Worm (Caenorhabditis elegans) whole organism, L1 larva: ENCODE results near the gene polk-1.

Source experiments
- F16B12.6 ChIP-seq: fragments of 150-350 bp; optimal IDR thresholded peaks from 2 replicates; lab custom pipeline; 2014; ENCODE audit warnings: missing biosample characterization, missing genetic modification characterization
- Y116A8C.19 ChIP-seq: sonication (generic microtip); optimal IDR thresholded peaks from 2 replicates; lab custom pipeline; 2016; ENCODE audit warnings: missing compliant biosample characterization, missing genetic modification characterization, borderline replicate concordance
- aly-2 ChIP-seq: fragments of 150-350 bp; optimal IDR thresholded peaks from 2 replicates; lab custom pipeline; 2014; ENCODE audit warnings: missing biosample characterization, missing genetic modification characterization
- blmp-1 ChIP-seq: fragments of 150-350 bp; optimal IDR thresholded peaks from 2 replicates; lab custom pipeline; 2014; ENCODE audit warnings: missing biosample characterization, missing genetic modification characterization
- ceh-63 ChIP-seq: fragments of 200-800 bp; sonication (Bioruptor generic); optimal IDR thresholded peaks from 2 replicates; lab custom pipeline; 2018; ENCODE audit warnings: mild to moderate bottlenecking, missing genetic modification characterization, missing compliant biosample characterization
- ceh-8 ChIP-seq: fragments of 200-800 bp; sonication (Bioruptor generic); optimal IDR thresholded peaks from 2 replicates; lab custom pipeline; 2018; ENCODE audit warnings: mild to moderate bottlenecking, missing genetic modification characterization, moderate library complexity, missing compliant biosample characterization
- ceh-82 ChIP-seq, 3 experiments: fragments of 150-350 bp in 1 of 3; sonication (generic microtip) in 2 of 3; optimal IDR thresholded peaks; 2 replicates each; lab custom pipeline; 2014 to 2017; ENCODE audit warnings: missing biosample characterization in 3 of 3, missing genetic modification characterization in 3 of 3
- ceh-88 ChIP-seq: fragments of 200-800 bp; sonication (Bioruptor generic); IDR thresholded peaks from 2 replicates; pipeline ENCODE4 v1.3.6; 2022; ENCODE audit warnings: missing genetic modification characterization, missing compliant biosample characterization
- dpl-1 ChIP-seq, 3 experiments: fragments of 150-350 bp in 2 of 3; sonication (generic microtip) in 1 of 3; optimal IDR thresholded peaks; 2 replicates each; lab custom pipeline; 2014 to 2017; ENCODE audit warnings: missing biosample characterization in 3 of 3, missing genetic modification characterization in 3 of 3, missing genetic modification reagents in 3 of 3
- dsc-1 ChIP-seq: sonication (generic microtip); optimal IDR thresholded peaks from 2 replicates; lab custom pipeline; 2016; ENCODE audit warnings: mild to moderate bottlenecking, missing genetic modification characterization, missing compliant biosample characterization
- efl-1 ChIP-seq, 4 experiments: fragments of 150-350 bp; optimal IDR thresholded peaks in 3 of 4; peaks in 1 of 4; 1 replicate in 1 of 4; 2 replicates in 3 of 4; lab custom pipeline; 2014; ENCODE audit warnings: missing biosample characterization in 2 of 4, missing genetic modification characterization in 2 of 4, missing genetic modification reagents in 2 of 4
- egl-13 ChIP-seq: sonication (generic microtip); optimal IDR thresholded peaks from 2 replicates; lab custom pipeline; 2016; ENCODE audit warnings: missing genotype, missing genetic modification reagents, missing genetic modification characterization, missing compliant biosample characterization
- elt-3 ChIP-seq, 6 experiments: fragments of 150-350 bp in 1 of 6; sonication (generic microtip); optimal IDR thresholded peaks; 2 replicates each; lab custom pipeline; 2017 to 2018; ENCODE audit warnings: missing biosample characterization in 6 of 6, missing genetic modification characterization in 6 of 6, inconsistent platforms in 1 of 6
- ets-5 ChIP-seq: fragments of 200-800 bp; sonication (Bioruptor generic); IDR thresholded peaks from 2 replicates; pipeline ENCODE4 v1.3.6; 2022; ENCODE audit warnings: missing genetic modification characterization, missing compliant biosample characterization
- fkh-10 ChIP-seq: sonication (generic microtip); optimal IDR thresholded peaks from 2 replicates; lab custom pipeline; 2017; ENCODE audit warnings: missing biosample characterization, missing genetic modification reagents, missing genetic modification characterization
- fos-1 ChIP-seq: fragments of 150-350 bp; optimal IDR thresholded peaks from 2 replicates; lab custom pipeline; 2014; ENCODE audit warnings: missing biosample characterization, missing genetic modification characterization
- grh-1 ChIP-seq: fragments of 200-800 bp; sonication (Bioruptor generic); IDR thresholded peaks from 2 replicates; pipeline ENCODE4 v1.3.6; 2022; ENCODE audit warnings: missing genetic modification reagents, missing genetic modification characterization, missing compliant biosample characterization
- hlh-4 ChIP-seq: sonication (generic microtip); optimal IDR thresholded peaks from 2 replicates; lab custom pipeline; 2016; ENCODE audit warnings: mild to moderate bottlenecking, missing genetic modification characterization, missing compliant biosample characterization
- hpl-2 ChIP-seq: fragments of 150-350 bp; optimal IDR thresholded peaks from 2 replicates; lab custom pipeline; 2014; ENCODE audit warnings: missing biosample characterization, missing genetic modification reagents, missing genetic modification characterization
- irx-1 ChIP-seq: sonication (generic microtip); optimal IDR thresholded peaks from 2 replicates; lab custom pipeline; 2016; ENCODE audit warnings: missing genetic modification characterization, missing compliant biosample characterization
- isw-1 ChIP-seq: fragments of 200-800 bp; sonication (Bioruptor generic); IDR thresholded peaks from 2 replicates; pipeline ENCODE4 v1.3.6; 2022; ENCODE audit warnings: missing genetic modification characterization, missing compliant biosample characterization
- jun-1 ChIP-seq: fragments of 150-350 bp; optimal IDR thresholded peaks from 2 replicates; lab custom pipeline; 2014; ENCODE audit warnings: missing biosample characterization, missing genetic modification reagents, missing genetic modification characterization
- lin-14 ChIP-seq: fragments of 200-800 bp; sonication (Bioruptor generic); optimal IDR thresholded peaks from 2 replicates; lab custom pipeline; 2018; ENCODE audit warnings: mild to moderate bottlenecking, missing genetic modification characterization, moderate library complexity, missing compliant biosample characterization
- lin-15B ChIP-seq: fragments of 150-350 bp; sonication (generic microtip); optimal IDR thresholded peaks from 3 replicates; lab custom pipeline; 2014; ENCODE audit warnings: missing biosample characterization, missing genetic modification characterization
- lin-39 ChIP-seq: fragments of 150-350 bp; optimal IDR thresholded peaks from 2 replicates; lab custom pipeline; 2014; ENCODE audit warnings: missing biosample characterization, missing genetic modification reagents, missing genetic modification characterization
- mdl-1 ChIP-seq, 2 experiments: fragments of 150-350 bp; optimal IDR thresholded peaks; 2 replicates each; lab custom pipeline; 2014 to 2017; ENCODE audit warnings: missing biosample characterization in 2 of 2, missing genetic modification characterization in 2 of 2, inconsistent platforms in 1 of 2
- mep-1 ChIP-seq: fragments of 150-350 bp; optimal IDR thresholded peaks from 2 replicates; lab custom pipeline; 2014; ENCODE audit warnings: missing biosample characterization, missing genetic modification characterization
- nhr-11 ChIP-seq: fragments of 150-350 bp; optimal IDR thresholded peaks from 2 replicates; lab custom pipeline; 2014; ENCODE audit warnings: missing biosample characterization, missing genetic modification characterization
- nhr-12 ChIP-seq: sonication (generic microtip); optimal IDR thresholded peaks from 2 replicates; lab custom pipeline; 2017; ENCODE audit warnings: missing biosample characterization, missing genetic modification characterization
- nhr-19 ChIP-seq: fragments of 200-800 bp; sonication (Bioruptor generic); conservative IDR thresholded peaks from 2 replicates; pipeline ENCODE4 v1.3.6; 2022; ENCODE audit warnings: missing genetic modification characterization, missing compliant biosample characterization
- nhr-20 ChIP-seq: sonication (generic microtip); optimal IDR thresholded peaks from 2 replicates; lab custom pipeline; 2016; ENCODE audit warnings: mild to moderate bottlenecking, missing genetic modification characterization, missing compliant biosample characterization
- nhr-237 ChIP-seq: fragments of 150-350 bp; optimal IDR thresholded peaks from 2 replicates; lab custom pipeline; 2014; ENCODE audit warnings: missing biosample characterization, missing genetic modification characterization
- nhr-28 ChIP-seq: fragments of 150-350 bp; optimal IDR thresholded peaks from 2 replicates; lab custom pipeline; 2014; ENCODE audit warnings: missing biosample characterization, missing genetic modification characterization
- nhr-71 ChIP-seq: sonication (generic microtip); optimal IDR thresholded peaks from 2 replicates; lab custom pipeline; 2016; ENCODE audit warnings: mild to moderate bottlenecking, missing genetic modification characterization, moderate library complexity, missing compliant biosample characterization
- nhr-77 ChIP-seq: fragments of 150-350 bp; optimal IDR thresholded peaks from 2 replicates; lab custom pipeline; 2014; ENCODE audit warnings: missing biosample characterization, missing genetic modification characterization
- nhr-85 ChIP-seq: sonication (generic microtip); peaks from one replicate; lab custom pipeline; 2016; ENCODE audit warnings: missing genetic modification characterization, inconsistent platforms, missing compliant biosample characterization
- nhr-90 ChIP-seq: sonication (generic microtip); optimal IDR thresholded peaks from 2 replicates; lab custom pipeline; 2016; ENCODE audit warnings: mild to moderate bottlenecking, missing genetic modification characterization, missing compliant biosample characterization; ENCODE audit not compliant: poor library complexity
- pag-3 ChIP-seq: sonication (generic microtip); optimal IDR thresholded peaks from 2 replicates; lab custom pipeline; 2017; ENCODE audit warnings: missing genetic modification characterization, mild to moderate bottlenecking, missing compliant biosample characterization, antibody characterized with exemption, borderline replicate concordance; ENCODE audit not compliant: insufficient read depth
- pax-3 ChIP-seq: fragments of 200-800 bp; sonication (Bioruptor generic); optimal IDR thresholded peaks from 2 replicates; lab custom pipeline; 2018; ENCODE audit warnings: mild to moderate bottlenecking, missing genetic modification characterization, moderate library complexity, missing compliant biosample characterization
- rnt-1 ChIP-seq: sonication (generic microtip); optimal IDR thresholded peaks from 2 replicates; lab custom pipeline; 2016; ENCODE audit warnings: mild to moderate bottlenecking, missing genetic modification characterization, moderate library complexity, missing compliant biosample characterization
- snu-23 ChIP-seq: sonication (generic microtip); optimal IDR thresholded peaks from 2 replicates; lab custom pipeline; 2016; ENCODE audit warnings: missing genetic modification characterization, missing compliant biosample characterization
- tlp-1 ChIP-seq: fragments of 150-350 bp; optimal IDR thresholded peaks from 2 replicates; lab custom pipeline; 2014; ENCODE audit warnings: missing biosample characterization, missing genetic modification characterization
- unc-130 ChIP-seq: fragments of 150-350 bp; optimal IDR thresholded peaks from 2 replicates; lab custom pipeline; 2017; ENCODE audit warnings: missing biosample characterization, missing genetic modification characterization, inconsistent platforms
- unc-62 ChIP-seq: fragments of 150-350 bp; optimal IDR thresholded peaks from 2 replicates; lab custom pipeline; 2014; ENCODE audit warnings: missing biosample characterization, missing genetic modification reagents, missing genetic modification characterization
- unc-86 ChIP-seq: sonication (generic microtip); optimal IDR thresholded peaks from 2 replicates; lab custom pipeline; 2016; ENCODE audit warnings: missing genetic modification characterization, missing compliant biosample characterization
- xbp-1 ChIP-seq: sonication (generic microtip); optimal IDR thresholded peaks from 2 replicates; lab custom pipeline; 2016; ENCODE audit warnings: missing genetic modification characterization, missing compliant biosample characterization
- zag-1 ChIP-seq: fragments of 150-350 bp; optimal IDR thresholded peaks from 2 replicates; lab custom pipeline; 2014; ENCODE audit warnings: missing biosample characterization, missing genetic modification characterization
- zip-4 ChIP-seq: fragments of 200-800 bp; sonication (Bioruptor generic); optimal IDR thresholded peaks from 2 replicates; lab custom pipeline; 2018; ENCODE audit warnings: mild to moderate bottlenecking, missing genetic modification characterization, moderate library complexity, missing compliant biosample characterization
- ztf-4 ChIP-seq: fragments of 150-350 bp; optimal IDR thresholded peaks from 2 replicates; lab custom pipeline; 2014; ENCODE audit warnings: missing biosample characterization, missing genetic modification characterization

The polk-1 gene

DNA sequence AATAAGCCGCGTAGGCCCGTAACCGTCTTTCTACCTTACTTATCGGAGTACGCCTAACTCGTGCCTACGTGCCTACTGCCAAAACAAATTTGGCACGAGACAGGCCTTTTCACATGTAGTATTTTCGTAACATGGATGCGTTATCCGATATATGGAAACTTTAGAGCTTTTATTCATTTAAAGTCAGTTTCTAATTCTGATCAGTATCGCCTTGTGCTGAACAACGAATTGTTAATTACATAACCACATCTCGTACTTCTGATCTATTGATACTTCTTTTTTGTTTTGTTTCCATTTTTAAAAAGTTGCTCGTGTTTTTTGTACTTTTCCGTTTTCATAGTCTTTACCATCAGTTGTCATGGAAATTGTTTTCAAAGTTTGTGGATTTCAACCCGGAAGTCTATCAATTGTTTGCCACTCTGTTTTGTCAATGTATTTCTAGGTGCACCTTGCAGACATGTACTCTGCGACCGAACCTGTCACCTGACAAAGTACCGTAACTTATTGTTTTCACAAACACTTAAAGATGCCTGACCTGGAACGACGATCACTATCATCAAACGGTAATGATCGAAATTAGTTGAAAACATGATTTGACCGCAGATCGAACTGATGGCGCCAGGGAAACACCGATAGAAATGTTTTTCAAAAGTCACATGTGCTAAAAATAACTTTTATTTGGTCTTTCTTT is 29.4 kb upstream of the polk-1 start:
- no peak for TF ChIP-seq efl-1 (optimal IDR thresholded peaks at IDR 0.05; lab: Kevin White, UChicago)
- TF ChIP-seq efl-1 (GFP tag; optimal IDR thresholded peaks at IDR 0.05 in 1 of 2; lab: Kevin White, UChicago): peak in 1 of 2 experiments; percentile 92
- TF ChIP-seq jun-1: no peak
- TF ChIP-seq snu-23 (GFP tag; lab: Kevin White, UChicago): no peak
- TF ChIP-seq nhr-12 (tag; lab: Kevin White, UChicago): no peak
- TF ChIP-seq nhr-28 (tag; lab: Kevin White, UChicago): no peak
- no peak for TF ChIP-seq ceh-8 (GFP tag; lab: Kevin White, UChicago)
- TF ChIP-seq, all 84 proteins: peak for 1

- TF ChIP-seq Y116A8C.19 (tag; lab: Kevin White, UChicago) (no peak), mep-1 (tag; lab: Kevin White, UChicago) (no peak), lin-14 (GFP tag; lab: Kevin White, UChicago) (peak; percentile 35), blmp-1 (tag; lab: Kevin White, UChicago) (no peak), pag-3 (tag; lab: Kevin White, UChicago) (no peak), nhr-90 (peak; percentile 27), xbp-1 (tag; lab: Kevin White, UChicago) (no peak), fkh-10 (no peak), nhr-71 (tag; lab: Kevin White, UChicago) (peak; percentile 38), snu-23 (GFP tag; lab: Kevin White, UChicago) (no peak), isw-1 (GFP tag; lab: Robert Waterston, UW) (no peak), efl-1 (optimal IDR thresholded peaks at IDR 0.05; lab: Kevin White, UChicago) (no peak), efl-1 (GFP tag; optimal IDR thresholded peaks at IDR 0.05 in 1 of 2; lab: Kevin White, UChicago) (peak in 1 of 2 experiments; percentile 24), ets-5 (GFP tag; lab: Robert Waterston, UW) (no peak), dsc-1 (no peak), grh-1 (GFP tag; lab: Robert Waterston, UW) (no peak), F16B12.6 (tag; lab: Kevin White, UChicago) (no peak), irx-1 (tag; lab: Kevin White, UChicago) (no peak), egl-13 (no peak), tlp-1 (tag; lab: Kevin White, UChicago) (peak; percentile 78), fos-1 (tag; lab: Kevin White, UChicago) (no peak), rnt-1 (tag; lab: Kevin White, UChicago) (no peak), nhr-12 (tag; lab: Kevin White, UChicago) (no peak), mdl-1 (tag; optimal IDR thresholded peaks at IDR 0.05; lab: Kevin White, UChicago) (peak in 1 of 2 experiments; percentile 23), hpl-2 (no peak), lin-15B (tag; lab: Kevin White, UChicago) (no peak), unc-130 (tag; lab: Kevin White, UChicago) (no peak), nhr-19 (GFP tag; lab: Robert Waterston, UW) (no peak), zag-1 (tag; lab: Kevin White, UChicago) (no peak), pax-3 (no peak), dpl-1 (GFP tag; optimal IDR thresholded peaks at IDR 0.05; lab: Kevin White, UChicago) (no peak), nhr-77 (tag; lab: Kevin White, UChicago) (no peak), lin-39 (tag; lab: Kevin White, UChicago) (no peak), nhr-85 (peak; percentile 23), ceh-82 (tag; optimal IDR thresholded peaks at IDR 0.05; lab: Kevin White, UChicago) (no peak), elt-3 (tag; optimal IDR thresholded peaks at IDR 0.05; lab: Kevin White, UChicago) (peak in 2 of 6 experiments; percentile 26 to 81), nhr-20 (tag; lab: Kevin White, UChicago) (peak; percentile 34), ztf-4 (tag; lab: Kevin White, UChicago) (no peak), ceh-63 (no peak), nhr-237 (tag; lab: Kevin White, UChicago) (no peak), unc-86 (tag; lab: Kevin White, UChicago) (no peak), unc-62 (GFP tag; lab: Kevin White, UChicago) (no peak), hlh-4 (tag; lab: Kevin White, UChicago) (no peak), zip-4 (GFP tag; lab: Kevin White, UChicago) (no peak), nhr-11 (tag; lab: Kevin White, UChicago) (no peak), aly-2 (tag; lab: Kevin White, UChicago) (no peak), ceh-88 (no peak)
These were observed 28.6 kb upstream of the polk-1 start for ce11 chrIII:8656957-8657356.
